Comparison of ENCODE assay signal across 1 fruit fly cellular context in genomic region chr3R:22356464-22357410, dm6.
TF ChIP-seq lines count a peak whose summit lies in the region.

TSS of gene Sar1 (plus strand) at chr3R:22356685.

TF ChIP-seq in whole organism, embryonic, 481 proteins besides CTCF, POLR2A, EP300 and RAD21 (continued from another document and continues in another):
- TF ChIP-seq HLHmδ (GFP tag; optimal IDR thresholded peaks at IDR 0.05; lab: Kevin White, UChicago), result no peak
- TF ChIP-seq rib (GFP tag; IDR thresholded peaks at IDR 0.05; lab: Robert Waterston, UW), result no peak
- peak; percentile 3 for TF ChIP-seq slp2 (GFP tag; optimal IDR thresholded peaks at IDR 0.05; lab: Kevin White, UChicago)
- TF ChIP-seq zen2 (GFP tag; IDR thresholded peaks at IDR 0.05; lab: Robert Waterston, UW; ENCODE audit: partially characterized antibody), result peak; percentile 82
- peak; percentile 82 for TF ChIP-seq HLH4C (GFP tag; IDR thresholded peaks at IDR 0.05; lab: Robert Waterston, UW; ENCODE audit: partially characterized antibody)
- TF ChIP-seq prd (optimal IDR thresholded peaks at IDR 0.05; lab: Kevin White, UChicago), result no peak
- no peak; the same call in 2 of the 3 replicates for TF ChIP-seq prd (GFP tag; IDR thresholded peaks at IDR 0.05; lab: Robert Waterston, UW)
- no peak for TF ChIP-seq sens-2 (GFP tag; IDR thresholded peaks at IDR 0.05; lab: Robert Waterston, UW)
- TF ChIP-seq ro (GFP tag; IDR thresholded peaks at IDR 0.05; lab: Robert Waterston, UW), result no peak
- peak; percentile 41 for TF ChIP-seq CG9609 (GFP tag; optimal IDR thresholded peaks at IDR 0.05; lab: Kevin White, UChicago)
- TF ChIP-seq pzg (GFP tag; optimal IDR thresholded peaks at IDR 0.05; lab: Kevin White, UChicago), result peak; percentile 100
- TF ChIP-seq ken (GFP tag; IDR thresholded peaks at IDR 0.05; lab: Robert Waterston, UW), result no peak
- TF ChIP-seq CG4820 (GFP tag; optimal IDR thresholded peaks at IDR 0.05; lab: Kevin White, UChicago), result no peak
- no peak for TF ChIP-seq bsh (GFP tag; optimal IDR thresholded peaks at IDR 0.05; lab: Kevin White, UChicago)
- TF ChIP-seq CG9876 (GFP tag; optimal IDR thresholded peaks at IDR 0.05; lab: Kevin White, UChicago), result peak; percentile 40
- TF ChIP-seq CG12769 (tag; optimal IDR thresholded peaks at IDR 0.05; lab: Kevin White, UChicago), result peak; percentile 55
- TF ChIP-seq CG17829 (tag; optimal IDR thresholded peaks at IDR 0.05; lab: Kevin White, UChicago), result peak; percentile 50
- peak; percentile 46 for TF ChIP-seq ERR (GFP tag; optimal IDR thresholded peaks at IDR 0.05; lab: Kevin White, UChicago)
- TF ChIP-seq CG17359 (tag; optimal IDR thresholded peaks at IDR 0.05; lab: Kevin White, UChicago), result no peak
- TF ChIP-seq Pdp1 (GFP tag; optimal IDR thresholded peaks at IDR 0.05; lab: Kevin White, UChicago), result peak in 1 of 2 experiments; percentile 59
- TF ChIP-seq Hr78 (GFP tag; optimal IDR thresholded peaks at IDR 0.05; lab: Kevin White, UChicago), result no peak
- TF ChIP-seq NC2β (GFP tag; optimal IDR thresholded peaks at IDR 0.05; lab: Kevin White, UChicago), result peak; percentile 50
- no peak for TF ChIP-seq CG10959 (GFP tag; IDR thresholded peaks at IDR 0.05; lab: Robert Waterston, UW)
- TF ChIP-seq gsb-n (tag; optimal IDR thresholded peaks at IDR 0.05; lab: Kevin White, UChicago), result peak; percentile 70
- TF ChIP-seq NC2α (GFP tag; optimal IDR thresholded peaks at IDR 0.05; lab: Kevin White, UChicago), result no peak
- TF ChIP-seq nom (GFP tag; optimal IDR thresholded peaks at IDR 0.05; lab: Kevin White, UChicago), result peak; percentile 37
- peak; percentile 24 for TF ChIP-seq CG18599 (GFP tag; optimal IDR thresholded peaks at IDR 0.05; lab: Kevin White, UChicago)
- no peak for TF ChIP-seq Deaf1 (tag; optimal IDR thresholded peaks at IDR 0.05; lab: Kevin White, UChicago)
- TF ChIP-seq Vsx1 (GFP tag; optimal IDR thresholded peaks at IDR 0.05; lab: Kevin White, UChicago), result peak; percentile 24
- TF ChIP-seq Blimp-1 (GFP tag; optimal IDR thresholded peaks at IDR 0.05; lab: Kevin White, UChicago), result peak; percentile 11
- TF ChIP-seq CG14667 (GFP tag; IDR thresholded peaks at IDR 0.05; lab: Robert Waterston, UW), result no peak
- no peak for TF ChIP-seq Gsc (GFP tag; IDR thresholded peaks at IDR 0.05; lab: Robert Waterston, UW)
- TF ChIP-seq gt (GFP tag; IDR thresholded peaks at IDR 0.05; lab: Robert Waterston, UW), result no peak
- peak; percentile 46; the same call in 1 of the 2 replicates for TF ChIP-seq onecut (GFP tag; IDR thresholded peaks at IDR 0.05; lab: Robert Waterston, UW)
- no peak for TF ChIP-seq CG10565 (GFP tag; optimal IDR thresholded peaks at IDR 0.05; lab: Kevin White, UChicago)
- TF ChIP-seq h (optimal IDR thresholded peaks at IDR 0.05; lab: Kevin White, UChicago), result no peak
- TF ChIP-seq NfI (GFP tag; optimal IDR thresholded peaks at IDR 0.05; lab: Kevin White, UChicago), result no peak
- TF ChIP-seq p53 (GFP tag; optimal IDR thresholded peaks at IDR 0.05; lab: Kevin White, UChicago), result peak; percentile 74
- TF ChIP-seq CG11723 (GFP tag; optimal IDR thresholded peaks at IDR 0.05; lab: Kevin White, UChicago), result no peak
- peak; percentile 26 for TF ChIP-seq Mes4 (GFP tag; optimal IDR thresholded peaks at IDR 0.05; lab: Kevin White, UChicago)
- no peak for TF ChIP-seq CG33557 (GFP tag; optimal IDR thresholded peaks at IDR 0.05; lab: Kevin White, UChicago)
- no peak for TF ChIP-seq pros (GFP tag; optimal IDR thresholded peaks at IDR 0.05; lab: Kevin White, UChicago)
- no peak for TF ChIP-seq CG6813 (GFP tag; optimal IDR thresholded peaks at IDR 0.05; lab: Kevin White, UChicago)
- TF ChIP-seq CG13624 (GFP tag; optimal IDR thresholded peaks at IDR 0.05; lab: Kevin White, UChicago), result peak; percentile 47
- no peak for TF ChIP-seq crc (GFP tag; optimal IDR thresholded peaks at IDR 0.05; lab: Kevin White, UChicago)
- TF ChIP-seq mld (GFP tag; IDR thresholded peaks at IDR 0.05; lab: Robert Waterston, UW; ENCODE audit: partially characterized antibody), result peak; percentile 72; the same call in 2 of the 3 replicates
- TF ChIP-seq CG10543 (GFP tag; optimal IDR thresholded peaks at IDR 0.05; lab: Kevin White, UChicago), result peak; percentile 48
- peak; percentile 99 for TF ChIP-seq BEAF-32 (GFP tag; optimal IDR thresholded peaks at IDR 0.05; lab: Kevin White, UChicago)
- TF ChIP-seq Hr51 (GFP tag; optimal IDR thresholded peaks at IDR 0.05; lab: Kevin White, UChicago), result peak in 1 of 2 experiments; percentile 32
- no peak for TF ChIP-seq CG10147 (GFP tag; optimal IDR thresholded peaks at IDR 0.05; lab: Kevin White, UChicago)
- TF ChIP-seq Mad (GFP tag; optimal IDR thresholded peaks at IDR 0.05; lab: Kevin White, UChicago), result peak; percentile 63
- TF ChIP-seq CG8478 (optimal IDR thresholded peaks at IDR 0.05; lab: Kevin White, UChicago), result peak; percentile 29
- peak; percentile 95 for TF ChIP-seq Dll (GFP tag; IDR thresholded peaks at IDR 0.05; lab: Robert Waterston, UW; ENCODE audit: partially characterized antibody)
- TF ChIP-seq br (optimal IDR thresholded peaks at IDR 0.05; lab: Kevin White, UChicago), result no peak
- peak; percentile 81 for TF ChIP-seq ftz-f1 (GFP tag; optimal IDR thresholded peaks at IDR 0.05; lab: Kevin White, UChicago)
- no peak for TF ChIP-seq Atf6 (GFP tag; IDR thresholded peaks at IDR 0.05; lab: Robert Waterston, UW)
- TF ChIP-seq CG16863 (GFP tag; optimal IDR thresholded peaks at IDR 0.05; lab: Kevin White, UChicago), result no peak
- TF ChIP-seq shn (GFP tag; optimal IDR thresholded peaks at IDR 0.05; lab: Kevin White, UChicago), result peak; percentile 41
- no peak for TF ChIP-seq GATAe (GFP tag; conservative IDR thresholded peaks at IDR 0.05; lab: Robert Waterston, UW)
- TF ChIP-seq CG4854 (GFP tag; optimal IDR thresholded peaks at IDR 0.05; lab: Kevin White, UChicago), result no peak
- TF ChIP-seq CG11085 (GFP tag; IDR thresholded peaks at IDR 0.05; lab: Robert Waterston, UW), result no peak
- TF ChIP-seq Mrtf (GFP tag; IDR thresholded peaks at IDR 0.05; lab: Robert Waterston, UW), result no peak
- TF ChIP-seq yki (optimal IDR thresholded peaks at IDR 0.05; lab: Kevin White, UChicago), result peak; percentile 44
- TF ChIP-seq CG6791 (GFP tag; IDR thresholded peaks at IDR 0.05; lab: Robert Waterston, UW; ENCODE audit: partially characterized antibody), result peak; percentile 95
- no peak for TF ChIP-seq sim (GFP tag; IDR thresholded peaks at IDR 0.05; lab: Robert Waterston, UW)
- TF ChIP-seq CG4360 (GFP tag; IDR thresholded peaks at IDR 0.05; lab: Robert Waterston, UW), result no peak
- TF ChIP-seq CG8281 (tag; optimal IDR thresholded peaks at IDR 0.05; lab: Kevin White, UChicago), result no peak
- peak; percentile 65 for TF ChIP-seq CoRest (tag; optimal IDR thresholded peaks at IDR 0.05; lab: Kevin White, UChicago)
- no peak for TF ChIP-seq pnt (GFP tag; optimal IDR thresholded peaks at IDR 0.05; lab: Kevin White, UChicago)
- no peak for TF ChIP-seq fd102C (GFP tag; optimal IDR thresholded peaks at IDR 0.05; lab: Kevin White, UChicago)
- no peak for TF ChIP-seq CG11696 (GFP tag; IDR thresholded peaks at IDR 0.05; lab: Robert Waterston, UW)
- peak; percentile 61 for TF ChIP-seq Rfx (GFP tag; IDR thresholded peaks at IDR 0.05; lab: Robert Waterston, UW)
- peak; percentile 80 for TF ChIP-seq YL-1 (GFP tag; optimal IDR thresholded peaks at IDR 0.05; lab: Kevin White, UChicago)
- TF ChIP-seq az2 (GFP tag; optimal IDR thresholded peaks at IDR 0.05; lab: Kevin White, UChicago), result no peak
- peak; percentile 60 for TF ChIP-seq sug (tag; optimal IDR thresholded peaks at IDR 0.05; lab: Kevin White, UChicago)
- peak; percentile 84 for TF ChIP-seq nmo (GFP tag; optimal IDR thresholded peaks at IDR 0.05; lab: Kevin White, UChicago)
- TF ChIP-seq MBD-R2 (GFP tag; IDR thresholded peaks at IDR 0.05; lab: Robert Waterston, UW), result peak; percentile 16; the same call in 1 of the 2 replicates
- TF ChIP-seq emc (GFP tag; optimal IDR thresholded peaks at IDR 0.05; lab: Kevin White, UChicago), result peak; percentile 15
- TF ChIP-seq CG32532 (GFP tag; IDR thresholded peaks at IDR 0.05; lab: Robert Waterston, UW), result 0 out of 2 replicates have a peak, but pooled peaks have one; percentile 9
- no peak for TF ChIP-seq Dad (GFP tag; optimal IDR thresholded peaks at IDR 0.05; lab: Kevin White, UChicago)
- TF ChIP-seq caup (GFP tag; optimal IDR thresholded peaks at IDR 0.05; lab: Kevin White, UChicago; ENCODE audit: severe bottlenecking), result peak; percentile 22
- TF ChIP-seq CG15514 (GFP tag; optimal IDR thresholded peaks at IDR 0.05; lab: Kevin White, UChicago), result peak; percentile 96
- no peak for TF ChIP-seq CG1529 (GFP tag; optimal IDR thresholded peaks at IDR 0.05; lab: Kevin White, UChicago)
- TF ChIP-seq CG15073 (GFP tag; optimal IDR thresholded peaks at IDR 0.05; lab: Kevin White, UChicago), result no peak
- peak; percentile 88 for TF ChIP-seq ato (GFP tag; IDR thresholded peaks at IDR 0.05; lab: Robert Waterston, UW; ENCODE audit: partially characterized antibody)
- peak; percentile 22 for TF ChIP-seq CG8924 (tag; optimal IDR thresholded peaks at IDR 0.05; lab: Kevin White, UChicago)
- no peak for TF ChIP-seq scrt (GFP tag; optimal IDR thresholded peaks at IDR 0.05; lab: Kevin White, UChicago)
- peak; percentile 58 for TF ChIP-seq B-H2 (GFP tag; optimal IDR thresholded peaks at IDR 0.05; lab: Kevin White, UChicago)
- no peak for TF ChIP-seq CG18262 (tag; optimal IDR thresholded peaks at IDR 0.05; lab: Kevin White, UChicago)
- TF ChIP-seq Fer1 (GFP tag; optimal IDR thresholded peaks at IDR 0.05; lab: Kevin White, UChicago), result no peak
- no peak for TF ChIP-seq CG10979 (tag; optimal IDR thresholded peaks at IDR 0.05; lab: Kevin White, UChicago)
- TF ChIP-seq CG6854 (GFP tag; optimal IDR thresholded peaks at IDR 0.05; lab: Kevin White, UChicago), result peak; percentile 39
- no peak for TF ChIP-seq CG3995 (GFP tag; optimal IDR thresholded peaks at IDR 0.05; lab: Kevin White, UChicago)
- TF ChIP-seq pfk (GFP tag; optimal IDR thresholded peaks at IDR 0.05; lab: Kevin White, UChicago), result no peak
- no peak for TF ChIP-seq tup (GFP tag; optimal IDR thresholded peaks at IDR 0.05; lab: Kevin White, UChicago)
- TF ChIP-seq eve (GFP tag; optimal IDR thresholded peaks at IDR 0.05; lab: Kevin White, UChicago), result no peak
- TF ChIP-seq hkb (optimal IDR thresholded peaks at IDR 0.05; lab: Kevin White, UChicago), result peak; percentile 56
- TF ChIP-seq hkb (GFP tag; IDR thresholded peaks at IDR 0.05; lab: Robert Waterston, UW), result no peak
- no peak for TF ChIP-seq bab2 (GFP tag; optimal IDR thresholded peaks at IDR 0.05; lab: Kevin White, UChicago)
- peak; percentile 13 for TF ChIP-seq CG30020 (tag; optimal IDR thresholded peaks at IDR 0.05; lab: Kevin White, UChicago)
- peak; percentile 55 for TF ChIP-seq CG32772 (GFP tag; IDR thresholded peaks at IDR 0.05; lab: Robert Waterston, UW)
- TF ChIP-seq CG11560 (tag; IDR thresholded peaks at IDR 0.05; lab: Robert Waterston, UW), result peak; percentile 89
- peak; percentile 68 for TF ChIP-seq CG2712 (tag; optimal IDR thresholded peaks at IDR 0.05; lab: Kevin White, UChicago)
- peak; percentile 84 for TF ChIP-seq CG14710 (tag; optimal IDR thresholded peaks at IDR 0.05; lab: Kevin White, UChicago)
- TF ChIP-seq CG7372 (GFP tag; IDR thresholded peaks at IDR 0.05; lab: Robert Waterston, UW), result no peak
- peak; percentile 46 for TF ChIP-seq mam (GFP tag; optimal IDR thresholded peaks at IDR 0.05; lab: Kevin White, UChicago)
- no peak for TF ChIP-seq CkIIα-i1 (GFP tag; IDR thresholded peaks at IDR 0.05; lab: Robert Waterston, UW)
- TF ChIP-seq CG17361 (GFP tag; IDR thresholded peaks at IDR 0.05; lab: Robert Waterston, UW), result peak; percentile 19; the same call in 1 of the 3 replicates
- TF ChIP-seq CG30431 (GFP tag; optimal IDR thresholded peaks at IDR 0.05; lab: Kevin White, UChicago), result no peak
- peak; percentile 61 for TF ChIP-seq D (optimal IDR thresholded peaks at IDR 0.05; lab: Kevin White, UChicago)
- no peak for TF ChIP-seq D (GFP tag; optimal IDR thresholded peaks at IDR 0.05; lab: Kevin White, UChicago)
- TF ChIP-seq kni (GFP tag; optimal IDR thresholded peaks at IDR 0.05; lab: Kevin White, UChicago), result peak; percentile 3
- peak; percentile 23 for TF ChIP-seq HLH54F (GFP tag; optimal IDR thresholded peaks at IDR 0.05; lab: Kevin White, UChicago)
- no peak for TF ChIP-seq CG2889 (GFP tag; IDR thresholded peaks at IDR 0.05; lab: Robert Waterston, UW)
- peak; percentile 97 for TF ChIP-seq pita (GFP tag; optimal IDR thresholded peaks at IDR 0.05; lab: Kevin White, UChicago)
- TF ChIP-seq corto (GFP tag; optimal IDR thresholded peaks at IDR 0.05; lab: Kevin White, UChicago), result no peak
- TF ChIP-seq Nf-YA (GFP tag; IDR thresholded peaks at IDR 0.05; lab: Robert Waterston, UW), result no peak
- peak; percentile 86 for TF ChIP-seq Hmr (GFP tag; optimal IDR thresholded peaks at IDR 0.05; lab: Kevin White, UChicago)
- TF ChIP-seq CG31365 (tag; optimal IDR thresholded peaks at IDR 0.05; lab: Kevin White, UChicago), result no peak
- no peak for TF ChIP-seq CG15479 (GFP tag; optimal IDR thresholded peaks at IDR 0.05; lab: Kevin White, UChicago)
- TF ChIP-seq fd64A (GFP tag; optimal IDR thresholded peaks at IDR 0.05; lab: Kevin White, UChicago), result no peak
- TF ChIP-seq CG12236 (GFP tag; optimal IDR thresholded peaks at IDR 0.05; lab: Kevin White, UChicago), result no peak
- peak; percentile 97 for TF ChIP-seq Bgb (GFP tag; IDR thresholded peaks at IDR 0.05; lab: Robert Waterston, UW; ENCODE audit: partially characterized antibody)
- TF ChIP-seq zfh1 (GFP tag; IDR thresholded peaks at IDR 0.05; lab: Robert Waterston, UW), result peak; percentile 23; the same call in 1 of the 3 replicates
- no peak for TF ChIP-seq C15 (GFP tag; IDR thresholded peaks at IDR 0.05; lab: Robert Waterston, UW)
- no peak for TF ChIP-seq Chrac-16 (GFP tag; optimal IDR thresholded peaks at IDR 0.05; lab: Kevin White, UChicago)
- TF ChIP-seq CG17912 (GFP tag; optimal IDR thresholded peaks at IDR 0.05; lab: Kevin White, UChicago), result peak; percentile 55
- no peak for TF ChIP-seq ssp (GFP tag; IDR thresholded peaks at IDR 0.05; lab: Robert Waterston, UW)
- TF ChIP-seq trem (tag; optimal IDR thresholded peaks at IDR 0.05; lab: Kevin White, UChicago), result peak; percentile 89
- no peak for TF ChIP-seq CG15696 (tag; optimal IDR thresholded peaks at IDR 0.05; lab: Kevin White, UChicago)
- peak; percentile 81 for TF ChIP-seq Sin3A (optimal IDR thresholded peaks at IDR 0.05; lab: Kevin White, UChicago)
- TF ChIP-seq Hey (tag; optimal IDR thresholded peaks at IDR 0.05; lab: Kevin White, UChicago), result no peak
- no peak for TF ChIP-seq CG1233 (GFP tag; optimal IDR thresholded peaks at IDR 0.05; lab: Kevin White, UChicago)
- TF ChIP-seq Med (GFP tag; lab: Kevin White, UChicago), result peak; percentile 90
- no peak for TF ChIP-seq ATbp (GFP tag; optimal IDR thresholded peaks at IDR 0.05; lab: Kevin White, UChicago)
